Worm (Caenorhabditis elegans): Measurements from ENCODE around the gene T28C6.3.

T28C6.3 gene

DNA sequence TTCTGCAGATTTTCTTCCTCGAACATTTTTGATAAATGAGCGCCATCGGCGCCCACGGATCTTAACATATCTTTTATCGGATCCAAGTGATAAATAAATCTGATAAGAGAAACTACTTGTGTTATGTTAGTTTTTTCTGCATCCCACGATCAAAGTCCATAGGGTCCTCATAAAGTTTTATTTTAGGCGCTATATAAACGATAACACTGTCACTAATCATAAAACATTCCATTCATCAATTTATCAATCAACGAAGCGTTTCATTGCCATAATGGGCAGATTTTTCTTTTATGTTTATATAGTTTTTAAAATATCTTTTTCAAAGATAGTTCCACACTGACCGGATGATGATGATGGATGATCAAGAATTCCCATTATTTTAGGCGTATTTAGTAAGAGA is 44.5 kb downstream of the T28C6.3 start:
- TF ChIP-seq tbx-11 (GFP tag; IDR thresholded peaks at IDR 0.05), result no peak
- no peak for TF ChIP-seq ama-1 (optimal IDR thresholded peaks at IDR 0.05)
- no peak for TF ChIP-seq aly-1 (tag; optimal IDR thresholded peaks at IDR 0.05)
- TF ChIP-seq ets-7 (tag; optimal IDR thresholded peaks at IDR 0.05), result no peak
- no peak for TF ChIP-seq flt-1 (GFP tag; IDR thresholded peaks at IDR 0.05)
- no peak for TF ChIP-seq tra-4 (tag; optimal IDR thresholded peaks at IDR 0.05)
- TF ChIP-seq B0310.2 (tag; optimal IDR thresholded peaks at IDR 0.05), result no peak
- TF ChIP-seq ceh-13 (GFP tag; optimal IDR thresholded peaks at IDR 0.05), result no peak
- TF ChIP-seq hmg-4 (GFP tag; optimal IDR thresholded peaks at IDR 0.05), result no peak
- TF ChIP-seq scrt-1 (GFP tag; IDR thresholded peaks at IDR 0.05), result no peak
- TF ChIP-seq tbx-37 (GFP tag; conservative IDR thresholded peaks at IDR 0.05), result no peak
- TF ChIP-seq ceh-36 (tag; optimal IDR thresholded peaks at IDR 0.05), result no peak
- TF ChIP-seq F13C5.2 (tag; optimal IDR thresholded peaks at IDR 0.05), result no peak
- no peak for TF ChIP-seq pes-1 (GFP tag; IDR thresholded peaks at IDR 0.05)
- no peak for TF ChIP-seq hmbx-1 (tag; optimal IDR thresholded peaks at IDR 0.05)
- TF ChIP-seq hnd-1 (tag; optimal IDR thresholded peaks at IDR 0.05), result no peak
- TF ChIP-seq sea-1 (GFP tag; conservative IDR thresholded peaks at IDR 0.05), result no peak

DNA sequence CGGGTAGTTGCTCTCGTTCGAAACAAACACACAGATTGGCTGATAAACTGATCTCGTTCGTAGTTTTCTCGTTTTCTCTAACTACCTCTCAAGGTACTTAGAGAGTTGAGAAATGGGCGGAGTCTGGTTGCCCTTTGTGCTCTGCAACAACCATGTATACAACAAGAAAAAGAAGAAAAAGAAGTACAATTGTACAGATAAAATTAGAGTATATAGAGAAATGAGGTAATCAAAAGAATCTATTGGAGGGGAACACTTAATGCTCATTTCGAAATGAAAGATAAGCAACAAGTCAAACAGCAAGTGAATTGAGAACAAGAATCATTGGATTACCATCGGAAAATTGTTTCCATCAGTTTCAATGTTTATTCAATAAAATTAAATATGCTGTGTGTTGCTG is 45.2 kb downstream of the T28C6.3 start, which contains the start of gene C09G9.1:
TSS of gene C09G9.1 (minus strand) at position 143 of the 400 bp plus-strand sequence.
- TF ChIP-seq flt-1 (GFP tag; IDR thresholded peaks at IDR 0.05) (no peak), ceh-13 (GFP tag; optimal IDR thresholded peaks at IDR 0.05) (no peak), hmg-4 (GFP tag; optimal IDR thresholded peaks at IDR 0.05) (no peak), ceh-36 (tag; optimal IDR thresholded peaks at IDR 0.05) (no peak), tbx-11 (GFP tag; IDR thresholded peaks at IDR 0.05) (no peak), hnd-1 (tag; optimal IDR thresholded peaks at IDR 0.05) (no peak), F13C5.2 (tag; optimal IDR thresholded peaks at IDR 0.05) (no peak), hmbx-1 (tag; optimal IDR thresholded peaks at IDR 0.05) (no peak), tra-4 (tag; optimal IDR thresholded peaks at IDR 0.05) (no peak), tbx-37 (GFP tag; conservative IDR thresholded peaks at IDR 0.05) (no peak)

DNA sequence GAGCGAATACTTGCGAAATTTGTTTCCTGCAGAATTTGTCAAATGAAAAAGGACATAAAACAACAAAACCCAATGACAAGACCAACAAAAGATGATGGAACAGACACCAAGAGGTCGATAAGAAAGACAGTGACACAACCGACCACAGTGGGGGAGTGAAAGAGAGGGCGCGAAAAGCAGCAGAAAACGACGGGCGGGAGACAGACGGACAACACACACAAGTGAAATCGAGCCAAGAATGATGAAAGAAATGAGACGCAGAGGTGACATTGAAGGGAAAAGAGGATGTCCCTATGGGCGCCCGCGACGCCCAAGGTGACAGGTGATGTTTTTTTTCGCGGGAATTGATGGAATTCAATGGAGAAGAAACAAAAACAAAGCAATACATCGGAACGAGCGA is 46.0 kb downstream of the T28C6.3 start:
- peak; percentile 30 for TF ChIP-seq hmg-4 (GFP tag; optimal IDR thresholded peaks at IDR 0.05)
- no peak for TF ChIP-seq aly-1 (tag; optimal IDR thresholded peaks at IDR 0.05)
- no peak for TF ChIP-seq tbx-37 (GFP tag; conservative IDR thresholded peaks at IDR 0.05)

- TF ChIP-seq ceh-36 (tag; optimal IDR thresholded peaks at IDR 0.05) (no peak), tbx-37 (GFP tag; conservative IDR thresholded peaks at IDR 0.05) (no peak), tra-4 (tag; optimal IDR thresholded peaks at IDR 0.05) (no peak), aly-1 (tag; optimal IDR thresholded peaks at IDR 0.05) (no peak), scrt-1 (GFP tag; IDR thresholded peaks at IDR 0.05) (no peak), hmbx-1 (tag; optimal IDR thresholded peaks at IDR 0.05) (no peak), hmg-4 (GFP tag; optimal IDR thresholded peaks at IDR 0.05) (no peak), sea-1 (GFP tag; conservative IDR thresholded peaks at IDR 0.05) (no peak), ceh-13 (GFP tag; optimal IDR thresholded peaks at IDR 0.05) (no peak), flt-1 (GFP tag; IDR thresholded peaks at IDR 0.05) (no peak), F13C5.2 (tag; optimal IDR thresholded peaks at IDR 0.05) (no peak), hnd-1 (tag; optimal IDR thresholded peaks at IDR 0.05) (no peak), ama-1 (optimal IDR thresholded peaks at IDR 0.05) (no peak), tbx-11 (GFP tag; IDR thresholded peaks at IDR 0.05) (no peak), B0310.2 (tag; optimal IDR thresholded peaks at IDR 0.05) (no peak)
Measured at ce11 chrIV:8867562-8867961, 47.4 kb downstream of the T28C6.3 start.

DNA sequence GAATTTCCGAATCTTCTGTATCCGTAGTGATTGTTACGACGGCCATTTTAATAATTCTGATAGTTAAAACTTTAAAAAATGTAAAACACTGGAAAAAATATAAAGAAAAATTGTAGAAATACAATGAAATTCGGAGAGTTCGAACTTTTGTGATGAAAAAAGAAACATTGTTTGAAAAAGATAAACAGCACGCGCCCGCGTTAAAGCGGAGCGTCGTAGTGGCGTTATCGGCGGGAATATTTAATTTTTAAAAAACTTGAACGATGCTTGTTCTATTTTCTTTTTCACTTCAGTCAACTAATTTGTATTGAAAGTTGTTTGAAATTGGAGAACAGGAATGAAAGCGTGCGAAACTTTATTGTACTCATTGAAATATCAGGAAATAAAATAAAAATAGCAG is 49.5 kb downstream of the T28C6.3 start, which contains the start of gene npp-23:
TSS of gene npp-23 (minus strand) at position 56 of the 400 bp plus-strand sequence.
- no peak for TF ChIP-seq ama-1 (optimal IDR thresholded peaks at IDR 0.05)
- TF ChIP-seq scrt-1 (GFP tag; IDR thresholded peaks at IDR 0.05), result no peak
- no peak for TF ChIP-seq hmg-4 (GFP tag; optimal IDR thresholded peaks at IDR 0.05)
- TF ChIP-seq ets-7 (tag; optimal IDR thresholded peaks at IDR 0.05), result no peak

All from whole organism, early embryonic.